Worm (Caenorhabditis elegans) whole organism, late embryonic: ENCODE measurements around the gene F58F6.5.

Experiments used
- C38D4.7 ChIP-seq: fragments of 200-800 bp; sonication (Bioruptor generic); optimal IDR thresholded peaks from 2 replicates; lab custom pipeline; 2018; ENCODE audit warnings: mild to moderate bottlenecking, missing genetic modification characterization, moderate library complexity, missing compliant biosample characterization
- F13H6.1 ChIP-seq: sonication (generic microtip); optimal IDR thresholded peaks from 2 replicates; lab custom pipeline; 2016; ENCODE audit warnings: missing genetic modification characterization, missing compliant biosample characterization
- K02D7.2 ChIP-seq: sonication (generic microtip); optimal IDR thresholded peaks from 2 replicates; lab custom pipeline; 2017; ENCODE audit warnings: mild to moderate bottlenecking, missing genetic modification characterization, missing compliant biosample characterization
- K09A11.1 ChIP-seq: sonication (generic microtip); optimal IDR thresholded peaks from 2 replicates; lab custom pipeline; 2017; ENCODE audit warnings: antibody characterized with exemption, mild to moderate bottlenecking, missing genetic modification characterization, missing compliant biosample characterization; ENCODE audit not compliant: insufficient read depth
- T23F11.4 ChIP-seq: fragments of 200-800 bp; sonication (Bioruptor generic); optimal IDR thresholded peaks from 2 replicates; lab custom pipeline; 2018; ENCODE audit warnings: mild to moderate bottlenecking, missing genetic modification characterization, missing compliant biosample characterization
- ceh-18 ChIP-seq: sonication (generic microtip); optimal IDR thresholded peaks from 2 replicates; lab custom pipeline; 2016; ENCODE audit warnings: missing genetic modification characterization, missing compliant biosample characterization
- ceh-19 ChIP-seq: fragments of 200-800 bp; sonication (Bioruptor generic); optimal IDR thresholded peaks from 2 replicates; lab custom pipeline; 2018; ENCODE audit warnings: mild to moderate bottlenecking, missing genetic modification characterization, missing compliant biosample characterization
- ceh-2 ChIP-seq: sonication (generic microtip); optimal IDR thresholded peaks from 2 replicates; lab custom pipeline; 2016; ENCODE audit warnings: missing genotype, missing genetic modification characterization, missing compliant biosample characterization
- ceh-30 ChIP-seq: fragments of 150-350 bp; optimal IDR thresholded peaks from 2 replicates; lab custom pipeline; 2014; ENCODE audit warnings: missing biosample characterization, missing genetic modification characterization
- ceh-31 ChIP-seq: sonication (generic microtip); optimal IDR thresholded peaks from 2 replicates; lab custom pipeline; 2016; ENCODE audit warnings: missing genetic modification characterization, missing compliant biosample characterization
- ceh-45 ChIP-seq: fragments of 200-800 bp; sonication (Bioruptor generic); IDR thresholded peaks from 2 replicates; pipeline ENCODE4 v1.3.6; 2022; ENCODE audit warnings: missing genetic modification reagents, missing genetic modification characterization, missing compliant biosample characterization
- ceh-48 ChIP-seq: sonication (generic microtip); optimal IDR thresholded peaks from 2 replicates; lab custom pipeline; 2016; ENCODE audit warnings: missing genetic modification characterization, inconsistent platforms, missing compliant biosample characterization
- dmd-4 ChIP-seq: sonication (generic microtip); optimal IDR thresholded peaks from 2 replicates; lab custom pipeline; 2016; ENCODE audit warnings: borderline replicate concordance, missing genetic modification characterization, missing compliant biosample characterization
- dve-1 ChIP-seq: sonication (generic microtip); optimal IDR thresholded peaks from 2 replicates; lab custom pipeline; 2017; ENCODE audit warnings: antibody characterized with exemption, mild to moderate bottlenecking, missing genetic modification characterization, missing compliant biosample characterization
- elt-2 ChIP-seq: sonication (generic microtip); optimal IDR thresholded peaks from 2 replicates; lab custom pipeline; 2016; ENCODE audit warnings: missing genetic modification reagents, missing genetic modification characterization, missing compliant biosample characterization
- elt-4 ChIP-seq: sonication (generic microtip); optimal IDR thresholded peaks from 2 replicates; lab custom pipeline; 2016; ENCODE audit warnings: missing genetic modification characterization, missing compliant biosample characterization
- fkh-10 ChIP-seq: fragments of 150-350 bp; optimal IDR thresholded peaks from 2 replicates; lab custom pipeline; 2014; ENCODE audit warnings: missing biosample characterization, missing genetic modification reagents, missing genetic modification characterization
- fkh-6 ChIP-seq: sonication (generic microtip); optimal IDR thresholded peaks from 2 replicates; lab custom pipeline; 2016; ENCODE audit warnings: missing genetic modification characterization, missing compliant biosample characterization
- gmeb-2 ChIP-seq: sonication (generic microtip); optimal IDR thresholded peaks from 2 replicates; lab custom pipeline; 2016; ENCODE audit warnings: missing genetic modification characterization, inconsistent platforms, missing compliant biosample characterization
- hlh-30 ChIP-seq: sonication (generic microtip); optimal IDR thresholded peaks from 2 replicates; lab custom pipeline; 2017; ENCODE audit warnings: antibody characterized with exemption, missing genetic modification characterization, missing compliant biosample characterization; ENCODE audit not compliant: insufficient read depth
- lin-11 ChIP-seq: fragments of 200-800 bp; sonication (Bioruptor generic); optimal IDR thresholded peaks from 2 replicates; lab custom pipeline; 2018; ENCODE audit warnings: mild to moderate bottlenecking, missing genetic modification characterization, missing compliant biosample characterization
- madf-2 ChIP-seq: sonication (generic microtip); optimal IDR thresholded peaks from 2 replicates; lab custom pipeline; 2017; ENCODE audit warnings: missing genetic modification characterization, missing compliant biosample characterization
- nfya-1 ChIP-seq: sonication (generic microtip); optimal IDR thresholded peaks from 2 replicates; lab custom pipeline; 2017; ENCODE audit warnings: missing genetic modification characterization, mild to moderate bottlenecking, missing compliant biosample characterization, antibody characterized with exemption, moderate library complexity
- nhr-232 ChIP-seq: sonication (generic microtip); optimal IDR thresholded peaks from 2 replicates; lab custom pipeline; 2016; ENCODE audit warnings: missing genetic modification characterization, missing compliant biosample characterization
- npax-4 ChIP-seq: sonication (generic microtip); optimal IDR thresholded peaks from 2 replicates; lab custom pipeline; 2016; ENCODE audit warnings: missing genetic modification characterization, missing compliant biosample characterization
- odd-2 ChIP-seq: sonication (generic microtip); optimal IDR thresholded peaks from 2 replicates; lab custom pipeline; 2017; ENCODE audit warnings: antibody characterized with exemption, mild to moderate bottlenecking, missing genetic modification characterization, missing compliant biosample characterization
- pag-3 ChIP-seq: sonication (generic microtip); optimal IDR thresholded peaks from 2 replicates; lab custom pipeline; 2016; ENCODE audit warnings: missing compliant biosample characterization, missing genetic modification characterization, borderline replicate concordance
- pat-9 ChIP-seq: fragments of 200-800 bp; sonication (Bioruptor generic); optimal IDR thresholded peaks from 2 replicates; lab custom pipeline; 2018; ENCODE audit warnings: mild to moderate bottlenecking, missing genetic modification characterization, moderate library complexity, missing compliant biosample characterization
- pha-4 ChIP-seq: fragments of 150-350 bp; optimal IDR thresholded peaks from 2 replicates; lab custom pipeline; 2018; ENCODE audit warnings: missing biosample characterization, missing genetic modification reagents, missing genetic modification characterization
- pqm-1 ChIP-seq: sonication (generic microtip); optimal IDR thresholded peaks from 2 replicates; lab custom pipeline; 2016; ENCODE audit warnings: missing genetic modification characterization, missing compliant biosample characterization
- pros-1 ChIP-seq: fragments of 150-350 bp; optimal IDR thresholded peaks from 2 replicates; lab custom pipeline; 2014; ENCODE audit warnings: missing biosample characterization, missing genetic modification reagents, missing genetic modification characterization
- ref-2 ChIP-seq: sonication (generic microtip); optimal IDR thresholded peaks from 2 replicates; lab custom pipeline; 2016; ENCODE audit warnings: missing genetic modification characterization, missing compliant biosample characterization
- rnt-1 ChIP-seq: sonication (generic microtip); optimal IDR thresholded peaks from 2 replicates; lab custom pipeline; 2016; ENCODE audit warnings: missing genetic modification characterization, missing compliant biosample characterization
- sdc-2 ChIP-seq: sonication (generic microtip); optimal IDR thresholded peaks from 2 replicates; lab custom pipeline; 2016; ENCODE audit warnings: missing genotype, missing genetic modification characterization, missing compliant biosample characterization
- sox-4 ChIP-seq: sonication (generic microtip); optimal IDR thresholded peaks from 2 replicates; lab custom pipeline; 2017; ENCODE audit warnings: mild to moderate bottlenecking, missing genetic modification characterization, inconsistent platforms, missing compliant biosample characterization
- unc-3 ChIP-seq, 2 experiments: fragments of 200-800 bp in 1 of 2; sonication (Bioruptor generic) in 1 of 2; sonication (generic microtip) in 1 of 2; conservative IDR thresholded peaks in 1 of 2; optimal IDR thresholded peaks in 1 of 2; 2 replicates each; pipeline versions ENCODE4 v1.3.6 to Lab custom; 2016 to 2022; ENCODE audit warnings: missing compliant biosample characterization in 2 of 2, missing genetic modification characterization in 2 of 2, missing genetic modification reagents in 1 of 2
- unc-42 ChIP-seq: sonication (generic microtip); optimal IDR thresholded peaks from 2 replicates; lab custom pipeline; 2016; ENCODE audit warnings: missing genotype, missing genetic modification characterization, missing compliant biosample characterization
- unc-55 ChIP-seq: sonication (generic microtip); optimal IDR thresholded peaks from 2 replicates; lab custom pipeline; 2017; ENCODE audit warnings: missing biosample characterization, missing genetic modification reagents, missing genetic modification characterization
- zip-5 ChIP-seq: sonication (generic microtip); optimal IDR thresholded peaks from 2 replicates; lab custom pipeline; 2016; ENCODE audit warnings: missing genetic modification characterization, missing compliant biosample characterization
- ztf-16 ChIP-seq: sonication (generic microtip); optimal IDR thresholded peaks from 2 replicates; lab custom pipeline; 2017; ENCODE audit warnings: missing genetic modification characterization, missing compliant biosample characterization

F58F6.5 gene

DNA sequence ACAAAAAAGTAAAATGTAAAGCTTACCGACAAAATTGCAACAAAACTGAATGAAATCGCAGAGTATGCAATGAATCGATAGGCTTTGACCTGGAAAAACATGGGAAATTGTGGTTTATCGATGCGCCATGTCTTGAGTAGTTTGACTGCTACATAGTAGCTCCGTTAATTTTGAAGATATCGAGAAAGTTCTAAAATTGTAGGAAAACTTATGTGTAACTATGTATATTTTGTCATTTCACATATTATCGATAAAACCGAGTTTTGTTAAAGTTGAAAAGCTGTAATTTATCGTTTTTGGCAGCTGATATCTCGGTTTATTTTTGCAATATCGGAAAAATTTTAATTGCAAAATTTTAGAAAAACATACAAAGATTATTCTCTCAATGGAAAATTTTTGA is 15.6 kb downstream of the F58F6.5 start, which contains the start of gene col-105:
Gene col-105, minus strand, starts transcription at position 101 of the 400 bp plus-strand sequence.
- TF ChIP-seq unc-42 (tag; lab: Kevin White, UChicago), result no peak
- TF ChIP-seq K02D7.2 (tag; lab: Kevin White, UChicago), result no peak
- no peak for TF ChIP-seq rnt-1 (tag; lab: Kevin White, UChicago)
- TF ChIP-seq npax-4 (tag; lab: Kevin White, UChicago), result no peak
- TF ChIP-seq elt-4 (tag; lab: Kevin White, UChicago), result no peak
- TF ChIP-seq pros-1, result no peak
- no peak for TF ChIP-seq madf-2 (tag; lab: Kevin White, UChicago)
- no peak for TF ChIP-seq elt-2
- TF ChIP-seq K09A11.1, result no peak
- no peak for TF ChIP-seq pqm-1 (tag; lab: Kevin White, UChicago)

DNA sequence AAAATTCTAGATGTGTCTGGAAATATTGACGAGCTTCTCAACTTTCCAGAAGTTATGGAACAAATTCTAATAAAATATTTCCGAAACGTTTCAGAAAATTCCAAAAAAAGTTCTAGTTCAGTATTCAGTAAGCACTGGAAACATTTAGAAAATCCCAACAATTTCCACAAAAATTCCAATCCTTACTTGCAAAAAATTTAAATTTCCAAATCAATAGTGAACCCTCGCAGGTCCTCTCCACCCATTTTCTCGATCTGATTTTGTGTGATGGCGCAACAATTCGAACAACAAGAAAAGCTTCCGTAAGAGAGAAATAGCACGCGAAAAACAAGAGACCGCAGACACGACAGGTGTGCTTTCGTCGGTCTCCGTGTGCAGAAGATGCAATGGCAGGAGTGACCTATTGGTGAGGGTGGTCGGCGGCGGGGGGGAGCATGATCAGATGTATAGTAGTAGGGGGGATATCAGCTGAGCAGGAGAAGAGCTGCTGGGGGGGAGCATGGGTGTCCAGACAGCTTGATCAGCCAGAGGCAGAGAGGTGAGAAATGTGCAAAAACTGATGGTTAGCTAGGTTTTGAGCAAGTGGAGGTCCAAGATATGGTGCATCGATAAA is 18.2 kb downstream of the F58F6.5 start:
- TF ChIP-seq pha-4 (tag; lab: Kevin White, UChicago), result no peak
- TF ChIP-seq nfya-1 (tag; lab: Kevin White, UChicago), result peak; percentile 29
- no peak for TF ChIP-seq fkh-10 (GFP tag; lab: Kevin White, UChicago)
- no peak for TF ChIP-seq K09A11.1
- TF ChIP-seq unc-55, result peak; percentile 40
- no peak for TF ChIP-seq dmd-4
- TF ChIP-seq rnt-1 (tag; lab: Kevin White, UChicago), result peak; percentile 10
- peak; percentile 1 for TF ChIP-seq ceh-19
- TF ChIP-seq ceh-18 (tag; lab: Kevin White, UChicago), result peak; percentile 34

DNA sequence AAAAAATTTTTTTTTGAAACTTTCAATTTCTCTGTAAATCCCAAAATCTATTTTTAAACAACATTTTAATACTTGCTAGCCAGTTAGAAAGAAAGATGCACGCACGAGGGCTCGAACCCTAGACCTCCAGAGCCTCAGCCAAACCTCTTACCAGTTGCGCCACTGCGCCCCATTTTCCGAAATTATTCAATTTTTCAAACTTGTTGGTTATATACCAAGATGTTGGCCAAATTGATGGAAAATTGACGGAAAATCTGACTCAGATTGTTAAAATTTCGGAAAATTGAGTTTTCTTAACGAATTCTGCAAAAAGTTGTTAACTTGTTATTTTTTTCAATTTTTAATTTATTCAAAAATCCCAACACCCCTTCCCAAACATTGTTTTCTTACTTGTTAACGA is 22.3 kb downstream of the F58F6.5 start:
- TF ChIP-seq sox-4 (tag; lab: Kevin White, UChicago) (no peak), K02D7.2 (tag; lab: Kevin White, UChicago) (no peak), pros-1 (no peak), ceh-18 (tag; lab: Kevin White, UChicago) (no peak), nfya-1 (tag; lab: Kevin White, UChicago) (no peak), pag-3 (no peak), ztf-16 (tag; lab: Kevin White, UChicago) (no peak), sdc-2 (tag; lab: Kevin White, UChicago) (no peak), ref-2 (tag; lab: Kevin White, UChicago) (no peak), elt-4 (tag; lab: Kevin White, UChicago) (no peak), pqm-1 (tag; lab: Kevin White, UChicago) (no peak), unc-3 (GFP tag; conservative IDR thresholded peaks at IDR 0.05; lab: Robert Waterston, UW) (no peak), unc-3 (tag; optimal IDR thresholded peaks at IDR 0.05; lab: Kevin White, UChicago) (no peak), K09A11.1 (no peak), lin-11 (no peak), zip-5 (tag; lab: Kevin White, UChicago) (no peak), dve-1 (tag; lab: Kevin White, UChicago) (no peak), F13H6.1 (no peak)

DNA sequence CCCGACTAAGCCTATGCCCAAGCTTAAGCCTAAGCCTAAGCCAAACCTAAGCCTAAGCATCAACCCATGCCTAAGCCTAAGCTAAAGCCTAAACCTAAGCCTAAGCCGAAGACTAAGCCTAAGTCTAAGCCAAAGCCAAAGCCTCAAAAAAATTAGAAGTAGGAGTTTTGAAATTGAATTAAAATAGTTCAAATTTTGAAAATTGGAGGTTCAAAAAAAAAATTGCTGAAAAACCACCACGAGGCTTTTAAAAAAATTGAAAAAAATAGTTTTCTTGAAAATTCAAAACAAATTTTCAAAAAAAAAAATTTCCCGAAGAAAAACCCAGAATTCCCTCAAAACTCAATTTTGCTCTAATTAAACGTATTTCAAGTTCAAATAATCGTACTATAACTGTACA is 23.6 kb downstream of the F58F6.5 start:
- TF ChIP-seq ceh-48 (tag; lab: Kevin White, UChicago) (no peak), ceh-45 (no peak), C38D4.7 (GFP tag; lab: Kevin White, UChicago) (no peak), nhr-232 (tag; lab: Kevin White, UChicago) (no peak), elt-2 (no peak), fkh-6 (no peak), T23F11.4 (GFP tag; lab: Kevin White, UChicago) (no peak), ceh-30 (tag; lab: Kevin White, UChicago) (no peak), ceh-2 (tag; lab: Kevin White, UChicago) (no peak), gmeb-2 (no peak), hlh-30 (tag; lab: Kevin White, UChicago) (no peak), odd-2 (tag; lab: Kevin White, UChicago) (no peak), K02D7.2 (tag; lab: Kevin White, UChicago) (no peak), pat-9 (tag; lab: Kevin White, UChicago) (no peak), ceh-31 (tag; lab: Kevin White, UChicago) (no peak)
